Fruit fly (Drosophila melanogaster): Measurements from ENCODE around the gene CG8578.

CG8578 gene

DNA sequence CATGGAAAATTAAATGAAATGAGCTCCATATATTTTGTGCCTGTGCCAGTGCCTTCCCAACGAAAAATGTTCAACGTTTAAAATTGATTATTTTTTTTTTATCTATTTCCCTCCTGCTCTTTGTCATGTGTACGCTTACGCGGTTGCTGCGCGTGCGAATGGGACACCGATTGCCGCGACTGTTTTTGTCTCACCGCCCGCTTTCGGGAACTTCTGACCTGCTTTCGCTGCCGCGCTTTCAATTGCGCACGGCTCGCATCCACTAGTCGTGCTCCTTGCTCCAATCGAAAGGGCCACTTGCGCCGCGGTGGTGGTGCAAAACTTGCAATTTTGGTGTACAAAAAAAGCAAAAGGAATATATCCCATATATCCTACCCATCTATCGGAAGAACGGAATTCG is 16.2 kb downstream of the CG8578 start (continued):
- no peak for TF ChIP-seq mam (GFP tag; optimal IDR thresholded peaks at IDR 0.05)
- TF ChIP-seq nom (GFP tag; optimal IDR thresholded peaks at IDR 0.05) = peak; percentile 74
- peak; percentile 56; the same call in 1 of the 2 replicates for TF ChIP-seq Bgb (GFP tag; IDR thresholded peaks at IDR 0.05; ENCODE audit: partially characterized antibody)
- TF ChIP-seq chm (GFP tag; IDR thresholded peaks at IDR 0.05) = 0 out of 2 replicates have a peak, but pooled peaks have one; percentile 62
- TF ChIP-seq pan (optimal IDR thresholded peaks at IDR 0.05) = no peak
- peak in 1 of 2 experiments; percentile 69 for TF ChIP-seq pan (GFP tag; optimal IDR thresholded peaks at IDR 0.05 in 1 of 2, IDR thresholded peaks at IDR 0.05 in 1 of 2)
- TF ChIP-seq CG18599 (GFP tag; optimal IDR thresholded peaks at IDR 0.05) = no peak
- peak; percentile 33 for TF ChIP-seq CG4282 (GFP tag; optimal IDR thresholded peaks at IDR 0.05)
- peak; percentile 61; the same call in 2 of the 3 replicates for TF ChIP-seq ci (GFP tag; IDR thresholded peaks at IDR 0.05)
- TF ChIP-seq onecut (GFP tag; IDR thresholded peaks at IDR 0.05) = peak; percentile 93
- TF ChIP-seq CG8089 (GFP tag; optimal IDR thresholded peaks at IDR 0.05) = no peak
- peak; percentile 11 for TF ChIP-seq CG2678 (tag; optimal IDR thresholded peaks at IDR 0.05)
- TF ChIP-seq D (optimal IDR thresholded peaks at IDR 0.05) = no peak
- no peak for TF ChIP-seq D (GFP tag; optimal IDR thresholded peaks at IDR 0.05)
- no peak for TF ChIP-seq CG12744 (GFP tag; optimal IDR thresholded peaks at IDR 0.05)
- peak; percentile 2 for TF ChIP-seq Max (GFP tag; optimal IDR thresholded peaks at IDR 0.05)
- no peak for TF ChIP-seq gsb (GFP tag; IDR thresholded peaks at IDR 0.05)
- TF ChIP-seq YL-1 (GFP tag; optimal IDR thresholded peaks at IDR 0.05) = peak; percentile 95
- peak; percentile 5 for TF ChIP-seq Abd-B (GFP tag; optimal IDR thresholded peaks at IDR 0.05)
- peak; percentile 41; the same call in 1 of the 2 replicates for TF ChIP-seq ato (GFP tag; IDR thresholded peaks at IDR 0.05; ENCODE audit: partially characterized antibody)
- TF ChIP-seq HmgZ (tag; optimal IDR thresholded peaks at IDR 0.05) = peak; percentile 50
- TF ChIP-seq CG8290 (GFP tag; optimal IDR thresholded peaks at IDR 0.05) = no peak
- TF ChIP-seq CG8290 (tag; optimal IDR thresholded peaks at IDR 0.05) = peak in 1 of 2 experiments; percentile 77
- peak; percentile 49 for TF ChIP-seq kah (GFP tag; optimal IDR thresholded peaks at IDR 0.05)
- TF ChIP-seq CG13287 (GFP tag; IDR thresholded peaks at IDR 0.05; ENCODE audit: partially characterized antibody) = peak; percentile 25
- peak; percentile 16 for TF ChIP-seq Dad (GFP tag; optimal IDR thresholded peaks at IDR 0.05)
- TF ChIP-seq pho (GFP tag; optimal IDR thresholded peaks at IDR 0.05) = peak; percentile 19
- 0 out of 2 replicates have a peak, but pooled peaks have one; percentile 25 for TF ChIP-seq E2f2 (GFP tag; IDR thresholded peaks at IDR 0.05)
- peak; percentile 66 for TF ChIP-seq ewg (GFP tag; optimal IDR thresholded peaks at IDR 0.05)
- no peak for TF ChIP-seq toy (GFP tag; IDR thresholded peaks at IDR 0.05)
- no peak for TF ChIP-seq twi (tag; optimal IDR thresholded peaks at IDR 0.05)
- peak; percentile 99 for TF ChIP-seq CG1832 (GFP tag; optimal IDR thresholded peaks at IDR 0.05)
- TF ChIP-seq stwl (tag; optimal IDR thresholded peaks at IDR 0.05) = no peak
- TF ChIP-seq tin (GFP tag; optimal IDR thresholded peaks at IDR 0.05) = no peak
- peak; percentile 15; the same call in 1 of the 3 replicates for TF ChIP-seq HLH4C (GFP tag; IDR thresholded peaks at IDR 0.05; ENCODE audit: partially characterized antibody)
- peak; percentile 70 for TF ChIP-seq CG34376 (GFP tag; optimal IDR thresholded peaks at IDR 0.05)
- peak; percentile 54; the same call in 1 of the 2 replicates for TF ChIP-seq sob (GFP tag; IDR thresholded peaks at IDR 0.05)
- peak; percentile 65 for TF ChIP-seq CG4617 (GFP tag; optimal IDR thresholded peaks at IDR 0.05; ENCODE audit: borderline replicate concordance)
- no peak for TF ChIP-seq trh (GFP tag; optimal IDR thresholded peaks at IDR 0.05)
- no peak for TF ChIP-seq CG10959 (GFP tag; IDR thresholded peaks at IDR 0.05)
- no peak for TF ChIP-seq ro (GFP tag; IDR thresholded peaks at IDR 0.05)
- 0 out of 3 replicates have a peak, but pooled peaks have one; percentile 27 for TF ChIP-seq CG6791 (GFP tag; IDR thresholded peaks at IDR 0.05; ENCODE audit: partially characterized antibody)
- peak; percentile 99 for TF ChIP-seq CG10321 (GFP tag; IDR thresholded peaks at IDR 0.05)
- no peak for TF ChIP-seq crol (GFP tag; IDR thresholded peaks at IDR 0.05)
- TF ChIP-seq Eip74EF (GFP tag; optimal IDR thresholded peaks at IDR 0.05) = no peak
- TF ChIP-seq cg (GFP tag; optimal IDR thresholded peaks at IDR 0.05) = peak; percentile 31
- peak; percentile 1 for TF ChIP-seq CG1529 (GFP tag; optimal IDR thresholded peaks at IDR 0.05)
- peak; percentile 11 for TF ChIP-seq ems (GFP tag; optimal IDR thresholded peaks at IDR 0.05)
- TF ChIP-seq lab (GFP tag; optimal IDR thresholded peaks at IDR 0.05) = peak; percentile 47
- no peak for TF ChIP-seq CG14050 (GFP tag; IDR thresholded peaks at IDR 0.05)
- peak; percentile 34 for TF ChIP-seq CG8924 (tag; optimal IDR thresholded peaks at IDR 0.05)

Data from whole organism, embryonic.